Worm (Caenorhabditis elegans) whole organism, L2 larva: ENCODE results near the gene math-3.

Experiments
- R02D3.7 ChIP-seq: fragments of 150-350 bp; optimal IDR thresholded peaks from 2 replicates; lab custom pipeline; 2014; ENCODE audit warnings: missing biosample characterization, missing genetic modification characterization
- ZK546.5 ChIP-seq: sonication (generic microtip); optimal IDR thresholded peaks from 2 replicates; lab custom pipeline; 2017; ENCODE audit warnings: missing biosample characterization, missing genetic modification characterization
- aly-2 ChIP-seq: fragments of 150-350 bp; optimal IDR thresholded peaks from 2 replicates; lab custom pipeline; 2014; ENCODE audit warnings: missing biosample characterization, missing genetic modification characterization
- ama-1 ChIP-seq: fragments of 150-350 bp; optimal IDR thresholded peaks from 2 replicates; lab custom pipeline; 2018; ENCODE audit warnings: inconsistent platforms
- ceh-82 ChIP-seq: fragments of 150-350 bp; optimal IDR thresholded peaks from 2 replicates; lab custom pipeline; 2014; ENCODE audit warnings: missing biosample characterization, missing genetic modification characterization
- lin-13 ChIP-seq: fragments of 150-350 bp; optimal IDR thresholded peaks from 2 replicates; lab custom pipeline; 2014; ENCODE audit warnings: missing biosample characterization, missing genetic modification reagents, missing genetic modification characterization
- mdl-1 ChIP-seq, 2 experiments: fragments of 150-350 bp in 1 of 2; sonication (generic microtip) in 1 of 2; optimal IDR thresholded peaks; 2 replicates each; lab custom pipeline; 2017; ENCODE audit warnings: missing biosample characterization in 2 of 2, missing genetic modification characterization in 2 of 2
- nhr-12 ChIP-seq: fragments of 150-350 bp; optimal IDR thresholded peaks from 2 replicates; lab custom pipeline; 2014; ENCODE audit warnings: missing biosample characterization, missing genetic modification characterization
- sma-9 ChIP-seq, 2 experiments: fragments of 150-350 bp in 1 of 2; sonication (generic microtip) in 1 of 2; optimal IDR thresholded peaks; 2 replicates each; lab custom pipeline; 2014 to 2016; ENCODE audit warnings: missing genetic modification characterization in 2 of 2, mild to moderate bottlenecking in 1 of 2, missing biosample characterization in 1 of 2, missing compliant biosample characterization in 1 of 2, missing genetic modification reagents in 1 of 2, moderate library complexity in 1 of 2
- unc-62 ChIP-seq: fragments of 150-350 bp; optimal IDR thresholded peaks from 2 replicates; lab custom pipeline; 2014; ENCODE audit warnings: missing biosample characterization, missing genetic modification reagents, missing genetic modification characterization
- zag-1 ChIP-seq: fragments of 150-350 bp; optimal IDR thresholded peaks from 2 replicates; lab custom pipeline; 2014; ENCODE audit warnings: missing biosample characterization, missing genetic modification characterization
- ztf-4 ChIP-seq: fragments of 150-350 bp; optimal IDR thresholded peaks from 2 replicates; lab custom pipeline; 2014; ENCODE audit warnings: missing biosample characterization, missing genetic modification characterization

DNA sequence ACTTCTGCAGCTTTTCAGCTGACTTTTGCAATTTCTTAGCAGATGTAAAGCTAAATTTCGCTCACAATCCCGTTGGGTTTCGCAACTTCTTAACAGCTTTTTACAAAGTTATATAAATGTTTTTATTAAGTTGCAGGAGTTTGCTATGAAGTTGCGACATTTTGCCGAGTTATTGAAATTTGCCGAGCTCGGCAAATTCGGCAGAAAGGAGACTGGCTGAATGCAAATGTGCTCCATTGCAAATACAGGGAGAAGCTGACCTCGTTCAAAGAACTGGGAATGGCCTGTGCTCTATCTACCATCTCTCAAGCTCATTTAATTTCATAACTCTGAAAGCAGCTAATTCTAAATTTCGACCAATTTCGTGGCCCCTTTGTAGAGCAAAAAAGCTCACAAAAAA is 12.9 kb downstream of the math-3 start, which contains the start of gene C08F1.11:
- TF ChIP-seq mdl-1 (tag; optimal IDR thresholded peaks at IDR 0.05; lab: Kevin White, UChicago) (no peak), aly-2 (no peak), zag-1 (no peak), unc-62 (no peak), ztf-4 (no peak), lin-13 (GFP tag; lab: Kevin White, UChicago) (no peak), ama-1 (lab: Kevin White, UChicago) (no peak), sma-9 (GFP tag; optimal IDR thresholded peaks at IDR 0.05; lab: Kevin White, UChicago) (no peak), sma-9 (tag; optimal IDR thresholded peaks at IDR 0.05; lab: Kevin White, UChicago) (no peak), ZK546.5 (tag; lab: Kevin White, UChicago) (no peak), R02D3.7 (tag; lab: Kevin White, UChicago) (no peak), ceh-82 (tag; lab: Kevin White, UChicago) (no peak), nhr-12 (no peak)
